Worm (Caenorhabditis elegans) whole organism, L4/young adult: ENCODE data around the gene R13H4.7.

Experiments
- dao-5 ChIP-seq: sonication (generic microtip); optimal IDR thresholded peaks from 2 replicates; lab custom pipeline; 2016; ENCODE audit warnings: missing genotype, missing genetic modification characterization, moderate library complexity, missing compliant biosample characterization
- him-1 ChIP-seq: sonication (generic microtip); optimal IDR thresholded peaks from 2 replicates; lab custom pipeline; 2016; ENCODE audit warnings: missing genotype, missing genetic modification reagents, missing genetic modification characterization, missing compliant biosample characterization

- no peak for TF ChIP-seq him-1
- TF ChIP-seq dao-5: no peak
Observed at ce11 chrV:11833319-11833718, 34.7 kb downstream of the R13H4.7 start, which contains the start of gene pho-8.
